Worm (Caenorhabditis elegans) whole organism, mixed stage, embryonic: ENCODE data around the gene Y41G9A.10.

ENCODE experiments used
- bed-3 ChIP-seq: fragments of 200-800 bp; sonication (Bioruptor generic); optimal IDR thresholded peaks from 3 replicates; lab custom pipeline; 2018; ENCODE audit warnings: mild to moderate bottlenecking, missing genetic modification characterization, moderate library complexity, missing compliant biosample characterization
- ceh-39 ChIP-seq: fragments of 150-350 bp; optimal IDR thresholded peaks from 2 replicates; lab custom pipeline; 2014; ENCODE audit warnings: missing biosample characterization, missing genetic modification characterization
- ceh-43 ChIP-seq: fragments of 200-800 bp; sonication (Bioruptor generic); optimal IDR thresholded peaks from 2 replicates; lab custom pipeline; 2018; ENCODE audit warnings: mild to moderate bottlenecking, missing genetic modification characterization, moderate library complexity, missing compliant biosample characterization
- ceh-83 ChIP-seq: fragments of 200-800 bp; sonication (Bioruptor generic); optimal IDR thresholded peaks from 2 replicates; lab custom pipeline; 2018; ENCODE audit warnings: mild to moderate bottlenecking, missing genetic modification characterization, missing compliant biosample characterization
- ces-1 ChIP-seq: fragments of 150-350 bp; optimal IDR thresholded peaks from 2 replicates; lab custom pipeline; 2014; ENCODE audit warnings: missing biosample characterization, missing genetic modification reagents, missing genetic modification characterization
- cnd-1 ChIP-seq: fragments of 200-800 bp; sonication (Bioruptor generic); optimal IDR thresholded peaks from 2 replicates; lab custom pipeline; 2018; ENCODE audit warnings: mild to moderate bottlenecking, missing genetic modification characterization, missing compliant biosample characterization
- drap-1 ChIP-seq: fragments of 200-800 bp; sonication (Bioruptor generic); optimal IDR thresholded peaks from 3 replicates; lab custom pipeline; 2018; ENCODE audit warnings: mild to moderate bottlenecking, missing genetic modification characterization, missing compliant biosample characterization
- elt-1 ChIP-seq: sonication (generic microtip); optimal IDR thresholded peaks from 2 replicates; lab custom pipeline; 2017; ENCODE audit warnings: missing genetic modification characterization, mild to moderate bottlenecking, missing compliant biosample characterization, antibody characterized with exemption, moderate library complexity, borderline replicate concordance; ENCODE audit not compliant: insufficient read depth
- elt-3 ChIP-seq: fragments of 150-350 bp; optimal IDR thresholded peaks from 2 replicates; lab custom pipeline; 2014; ENCODE audit warnings: missing biosample characterization, missing genetic modification characterization
- flh-1 ChIP-seq: fragments of 200-800 bp; sonication (Bioruptor generic); optimal IDR thresholded peaks from 2 replicates; lab custom pipeline; 2018; ENCODE audit warnings: mild to moderate bottlenecking, missing genetic modification characterization, moderate library complexity, missing compliant biosample characterization
- ham-2 ChIP-seq: fragments of 200-800 bp; sonication (Bioruptor generic); optimal IDR thresholded peaks from 2 replicates; lab custom pipeline; 2018; ENCODE audit warnings: mild to moderate bottlenecking, missing genetic modification characterization, missing compliant biosample characterization
- lin-13 ChIP-seq: fragments of 150-350 bp; optimal IDR thresholded peaks from 2 replicates; lab custom pipeline; 2014; ENCODE audit warnings: missing biosample characterization, missing genetic modification characterization
- lin-32 ChIP-seq: fragments of 200-800 bp; sonication (Bioruptor generic); optimal IDR thresholded peaks from 2 replicates; lab custom pipeline; 2018; ENCODE audit warnings: mild to moderate bottlenecking, missing genetic modification characterization, missing compliant biosample characterization
- lsy-2 ChIP-seq: fragments of 150-350 bp; optimal IDR thresholded peaks from 2 replicates; lab custom pipeline; 2014; ENCODE audit warnings: missing biosample characterization, missing genetic modification characterization
- mab-5 ChIP-seq: fragments of 150-350 bp; optimal IDR thresholded peaks from 2 replicates; lab custom pipeline; 2014; ENCODE audit warnings: missing biosample characterization, missing genetic modification characterization
- mep-1 ChIP-seq: fragments of 150-350 bp; optimal IDR thresholded peaks from 2 replicates; lab custom pipeline; 2017; ENCODE audit warnings: missing biosample characterization, missing genetic modification reagents, missing genetic modification characterization, inconsistent platforms
- mls-2 ChIP-seq: sonication (generic microtip); optimal IDR thresholded peaks from 2 replicates; lab custom pipeline; 2016; ENCODE audit warnings: mild to moderate bottlenecking, missing genetic modification characterization, moderate library complexity, missing compliant biosample characterization
- nhr-12 ChIP-seq: fragments of 150-350 bp; optimal IDR thresholded peaks from 2 replicates; lab custom pipeline; 2014; ENCODE audit warnings: missing biosample characterization, missing genetic modification characterization
- nhr-2 ChIP-seq: fragments of 150-350 bp; optimal IDR thresholded peaks from 2 replicates; lab custom pipeline; 2014; ENCODE audit warnings: missing biosample characterization, missing genetic modification characterization
- nhr-237 ChIP-seq: fragments of 150-350 bp; optimal IDR thresholded peaks from 2 replicates; lab custom pipeline; 2014; ENCODE audit warnings: missing biosample characterization, missing genetic modification characterization
- nhr-28 ChIP-seq: fragments of 150-350 bp; optimal IDR thresholded peaks from 2 replicates; lab custom pipeline; 2014; ENCODE audit warnings: missing biosample characterization, missing genetic modification characterization
- nhr-76 ChIP-seq: sonication (generic microtip); optimal IDR thresholded peaks from 2 replicates; lab custom pipeline; 2017; ENCODE audit warnings: missing biosample characterization, missing genetic modification characterization
- pha-4 ChIP-seq: fragments of 150-350 bp; optimal IDR thresholded peaks from 2 replicates; lab custom pipeline; 2018; ENCODE audit warnings: missing biosample characterization, missing genetic modification reagents, missing genetic modification characterization
- sem-2 ChIP-seq: fragments of 200-800 bp; sonication (Bioruptor generic); optimal IDR thresholded peaks from 2 replicates; lab custom pipeline; 2018; ENCODE audit warnings: mild to moderate bottlenecking, missing genetic modification characterization, missing compliant biosample characterization
- snpc-4 ChIP-seq: fragments of 150-350 bp; optimal IDR thresholded peaks from 2 replicates; lab custom pipeline; 2014; ENCODE audit warnings: missing biosample characterization, missing genetic modification characterization
- sptf-1 ChIP-seq: sonication (generic microtip); optimal IDR thresholded peaks from 2 replicates; lab custom pipeline; 2017; ENCODE audit warnings: mild to moderate bottlenecking, missing genetic modification characterization, moderate library complexity, missing compliant biosample characterization
- tbx-8 ChIP-seq: fragments of 200-800 bp; sonication (Bioruptor generic); optimal IDR thresholded peaks from 2 replicates; lab custom pipeline; 2018; ENCODE audit warnings: mild to moderate bottlenecking, missing genetic modification characterization, moderate library complexity, missing compliant biosample characterization
- unc-120 ChIP-seq: sonication (generic microtip); optimal IDR thresholded peaks from 2 replicates; lab custom pipeline; 2017; ENCODE audit warnings: missing genetic modification characterization, missing compliant biosample characterization; ENCODE audit not compliant: poor library complexity, severe bottlenecking
- unc-39 ChIP-seq: fragments of 150-350 bp; optimal IDR thresholded peaks from 2 replicates; lab custom pipeline; 2014; ENCODE audit warnings: missing biosample characterization, missing genetic modification characterization
- unc-62 ChIP-seq: fragments of 150-350 bp; optimal IDR thresholded peaks from 2 replicates; lab custom pipeline; 2014; ENCODE audit warnings: missing biosample characterization, missing genetic modification reagents, missing genetic modification characterization
- zip-8 ChIP-seq: fragments of 150-350 bp; optimal IDR thresholded peaks from 2 replicates; lab custom pipeline; 2014; ENCODE audit warnings: missing biosample characterization, missing genetic modification characterization

Y41G9A.10 gene

DNA sequence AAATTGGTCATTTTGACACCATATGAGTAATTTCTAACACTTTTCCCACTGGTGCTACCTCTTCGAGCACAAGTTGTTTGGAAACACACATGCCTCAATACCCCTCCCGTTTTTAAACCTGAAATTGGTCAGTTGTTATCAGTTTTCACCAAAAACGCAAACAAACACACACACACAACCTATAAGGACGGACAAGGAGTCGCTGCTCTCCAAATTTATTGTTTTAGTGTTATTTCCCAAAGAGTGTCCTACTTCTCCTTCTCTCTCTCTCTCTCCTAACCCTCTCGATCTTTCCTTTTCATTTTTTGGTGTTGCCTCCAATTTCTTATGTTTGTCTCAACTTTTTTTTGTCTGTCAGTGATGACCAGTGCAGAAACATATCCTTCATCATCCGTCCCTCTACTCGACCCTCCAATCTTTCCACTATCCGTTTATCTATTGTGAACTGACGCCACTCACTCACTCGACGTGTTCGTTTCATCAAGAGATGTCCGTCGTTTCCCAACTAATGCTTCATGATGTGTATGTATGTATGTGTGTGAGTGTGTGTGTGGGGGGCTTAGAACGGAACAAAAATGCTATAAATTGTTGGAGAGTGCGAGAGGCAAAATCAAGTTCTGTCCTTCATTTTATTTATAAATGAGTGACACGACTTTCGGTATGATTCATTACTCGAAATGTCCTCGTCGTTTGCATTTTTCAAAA lies 42.5 kb downstream of the Y41G9A.10 start:
- TF ChIP-seq unc-62 (peak; percentile 68), snpc-4 (no peak)

DNA sequence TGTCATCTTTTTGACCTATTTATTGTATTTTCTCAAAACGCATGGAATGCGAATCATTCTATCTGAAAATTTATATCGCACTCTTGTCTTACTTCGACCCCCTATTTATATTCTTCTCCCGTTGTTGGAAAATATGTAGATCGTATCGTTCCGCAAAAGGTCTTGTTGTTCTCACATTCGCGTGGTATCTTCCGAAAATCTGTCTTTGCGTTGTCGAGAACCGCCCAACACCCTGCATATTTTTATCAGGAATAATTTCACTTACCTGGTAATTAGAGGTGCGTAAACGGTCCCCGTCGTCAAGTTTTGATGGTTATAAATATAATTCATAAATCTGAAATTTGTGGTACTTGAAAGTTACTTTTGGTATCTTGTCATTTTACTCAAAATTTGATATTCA lies 43.5 kb downstream of the Y41G9A.10 start:
- TF ChIP-seq elt-1 (tag; lab: Kevin White, UChicago) (peak; percentile 73), nhr-12 (tag; lab: Kevin White, UChicago) (no peak)

DNA sequence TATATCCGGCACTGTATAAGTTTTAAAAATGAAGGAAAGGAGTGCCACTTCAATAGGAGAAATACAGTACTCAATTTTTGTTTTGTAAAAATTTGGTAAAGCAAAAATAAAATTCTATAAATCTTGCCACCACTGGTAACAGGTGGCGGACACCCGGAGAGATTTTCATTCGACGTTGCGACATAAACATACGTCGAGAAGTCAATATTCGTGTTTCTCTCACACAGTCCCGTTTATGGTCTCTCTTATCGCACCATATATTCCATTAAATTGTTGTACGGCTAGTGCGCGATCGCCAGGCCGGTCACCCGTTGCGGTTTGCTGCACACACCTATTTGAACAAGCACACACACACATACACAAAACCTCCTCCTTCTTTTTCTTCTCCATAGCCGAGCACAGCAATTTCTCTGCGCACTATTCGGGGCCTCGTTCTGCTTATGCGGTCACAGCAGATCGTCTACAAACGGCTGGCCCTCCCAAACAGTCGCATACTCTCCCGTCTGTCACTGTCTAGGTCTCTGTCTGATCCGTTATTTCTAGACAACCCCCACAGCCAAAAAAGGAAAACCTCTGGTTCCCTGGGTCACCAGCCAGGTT lies 45.4 kb downstream of the Y41G9A.10 start:
- TF ChIP-seq unc-120 (tag; lab: Kevin White, UChicago) (no peak), flh-1 (GFP tag; lab: Kevin White, UChicago) (no peak), snpc-4 (no peak), mab-5 (tag; lab: Kevin White, UChicago) (no peak), drap-1 (no peak), nhr-12 (tag; lab: Kevin White, UChicago) (no peak), mep-1 (tag; lab: Kevin White, UChicago) (no peak), unc-62 (no peak), unc-39 (no peak), pha-4 (peak; percentile 52), elt-3 (tag; lab: Kevin White, UChicago) (no peak), tbx-8 (GFP tag; lab: Kevin White, UChicago) (no peak), sem-2 (no peak), elt-1 (tag; lab: Kevin White, UChicago) (no peak), ceh-39 (tag; lab: Kevin White, UChicago) (no peak), ceh-83 (GFP tag; lab: Kevin White, UChicago) (no peak), mls-2 (tag; lab: Kevin White, UChicago) (peak; percentile 12), nhr-237 (tag; lab: Kevin White, UChicago) (no peak), bed-3 (no peak), ceh-43 (GFP tag; lab: Kevin White, UChicago) (no peak), lin-13 (no peak), ham-2 (GFP tag; lab: Kevin White, UChicago) (peak; percentile 80), lin-32 (GFP tag; lab: Kevin White, UChicago) (peak; percentile 14), sptf-1 (tag; lab: Kevin White, UChicago) (peak; percentile 48), lsy-2 (no peak), zip-8 (tag; lab: Kevin White, UChicago) (no peak), nhr-76 (tag; lab: Kevin White, UChicago) (no peak), nhr-2 (peak; percentile 76), nhr-28 (tag; lab: Kevin White, UChicago) (no peak), cnd-1 (tag; lab: Kevin White, UChicago) (peak; percentile 60), ces-1 (GFP tag; lab: Kevin White, UChicago) (no peak)

DNA sequence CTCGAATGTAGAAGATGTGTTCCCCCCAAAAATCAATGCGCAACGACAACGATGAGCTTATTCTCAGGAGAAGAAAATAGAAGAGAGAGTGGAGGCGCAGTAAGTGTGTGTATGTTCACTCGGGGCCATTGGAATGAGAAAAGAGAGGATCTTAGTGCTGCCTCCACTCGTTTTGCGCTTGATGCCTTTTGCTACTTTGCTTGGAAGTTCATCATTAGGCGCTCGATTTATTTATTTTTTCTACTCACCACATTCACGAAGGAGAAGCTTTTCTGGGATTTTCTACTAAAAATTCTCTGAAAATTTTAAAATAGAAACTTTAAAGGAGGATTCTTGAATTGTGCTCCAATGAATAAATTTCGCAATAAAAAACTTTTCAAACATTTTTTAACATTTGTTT lies 48.1 kb downstream of the Y41G9A.10 start, which contains the start of gene F52B10.3:
Gene F52B10.3 (minus strand): TSS at position 101 of the 400 bp plus-strand sequence.
- TF ChIP-seq elt-3 (tag; lab: Kevin White, UChicago) (no peak), mab-5 (tag; lab: Kevin White, UChicago) (no peak), lsy-2 (no peak), mep-1 (tag; lab: Kevin White, UChicago) (no peak)
